Fruit fly (Drosophila melanogaster): ENCODE measurements around the gene BobA.

dm6 chr3L:14979332-14979731, 33.4 kb upstream of the BobA start, which contains the start of gene CG3349:
- TF ChIP-seq CG8301 (tag; optimal IDR thresholded peaks at IDR 0.05): no peak
- TF ChIP-seq EcR (GFP tag; optimal IDR thresholded peaks at IDR 0.05): no peak
- no peak for TF ChIP-seq CG4496 (GFP tag; IDR thresholded peaks at IDR 0.05)
- no peak for TF ChIP-seq CG34367 (tag; optimal IDR thresholded peaks at IDR 0.05)

All from whole organism, pupa.